Fruit fly (Drosophila melanogaster) whole organism, wandering third instar larva: ENCODE results near the gene uif.

Experiments
- Abd-B ChIP-seq: fragments of >200 bp; optimal IDR thresholded peaks from 2 replicates; lab custom pipeline; 2017; ENCODE audit warnings: missing biosample characterization, missing genetic modification characterization
- CG9705 ChIP-seq: fragments of 200-800 bp; sonication (Bioruptor generic); optimal IDR thresholded peaks from 2 replicates; lab custom pipeline; 2018; ENCODE audit warnings: missing biosample characterization, mild to moderate bottlenecking, missing genetic modification characterization
- Hr78 ChIP-seq: fragments of >200 bp; optimal IDR thresholded peaks from 2 replicates; lab custom pipeline; 2017; ENCODE audit warnings: missing biosample characterization, missing genetic modification characterization
- Sp1 ChIP-seq: fragments of 200-800 bp; sonication (Bioruptor generic); optimal IDR thresholded peaks from 3 replicates; lab custom pipeline; 2019; ENCODE audit warnings: missing biosample characterization, mild to moderate bottlenecking, missing genetic modification characterization, moderate library complexity
- brk ChIP-seq: fragments of 200-800 bp; sonication (Bioruptor generic); optimal IDR thresholded peaks from 2 replicates; lab custom pipeline; 2016; ENCODE audit warnings: missing biosample characterization, mild to moderate bottlenecking, missing genetic modification characterization
- dsf ChIP-seq: sonication (Bioruptor generic); optimal IDR thresholded peaks from 2 replicates; lab custom pipeline; 2016; ENCODE audit warnings: missing biosample characterization, missing genetic modification characterization, borderline replicate concordance
- ey ChIP-seq: fragments of 200-800 bp; sonication (Bioruptor generic); optimal IDR thresholded peaks from 2 replicates; lab custom pipeline; 2016; ENCODE audit warnings: missing biosample characterization, missing genetic modification characterization
- foxo ChIP-seq, 2 experiments: fragments of 200-800 bp; sonication (Bioruptor generic); optimal IDR thresholded peaks; 2 replicates in 1 of 2; 3 replicates in 1 of 2; lab custom pipeline; 2016 to 2017; ENCODE audit warnings: missing biosample characterization in 2 of 2, missing genetic modification characterization in 2 of 2
- pan ChIP-seq: fragments of >200 bp; optimal IDR thresholded peaks from 2 replicates; lab custom pipeline; 2017
- rgr ChIP-seq: fragments of 200-800 bp; sonication (Bioruptor generic); optimal IDR thresholded peaks from 3 replicates; lab custom pipeline; 2016; ENCODE audit warnings: missing biosample characterization, mild to moderate bottlenecking, missing genetic modification characterization
- sage ChIP-seq: fragments of 200-800 bp; sonication (Bioruptor generic); optimal IDR thresholded peaks from 2 replicates; lab custom pipeline; 2016; ENCODE audit warnings: missing biosample characterization, mild to moderate bottlenecking, missing genetic modification characterization
- usp ChIP-seq: fragments of >200 bp; optimal IDR thresholded peaks from 2 replicates; lab custom pipeline; 2017; ENCODE audit warnings: missing biosample characterization, missing genetic modification characterization

dm6 chr2L:7050492-7051182 is 40.5 kb upstream of the uif start:
- TF ChIP-seq Abd-B (GFP tag; lab: Kevin White, UChicago) (no peak), rgr (GFP tag; lab: Kevin White, UChicago) (no peak), sage (GFP tag; lab: Kevin White, UChicago) (no peak), pan (lab: Kevin White, UChicago) (no peak), ey (no peak), brk (GFP tag; lab: Kevin White, UChicago) (no peak), Sp1 (GFP tag; lab: Kevin White, UChicago) (no peak), Hr78 (GFP tag; lab: Kevin White, UChicago) (no peak), dsf (GFP tag; lab: Kevin White, UChicago) (no peak), foxo (GFP tag; optimal IDR thresholded peaks at IDR 0.05; lab: Kevin White, UChicago) (no peak), usp (GFP tag; lab: Kevin White, UChicago) (no peak), CG9705 (GFP tag; lab: Kevin White, UChicago) (no peak)
